Worm (Caenorhabditis elegans) whole organism, young adult: ENCODE measurements around the gene chil-5.

Source experiments
- F23B12.7 ChIP-seq: sonication (generic microtip); optimal IDR thresholded peaks from 2 replicates; lab custom pipeline; 2017; ENCODE audit warnings: missing genetic modification characterization, mild to moderate bottlenecking, missing compliant biosample characterization, antibody characterized with exemption, moderate library complexity; ENCODE audit not compliant: insufficient read depth
- F55B11.4 ChIP-seq: sonication (generic microtip); optimal IDR thresholded peaks from 2 replicates; lab custom pipeline; 2016; ENCODE audit warnings: missing compliant biosample characterization, missing genetic modification characterization, borderline replicate concordance; ENCODE audit not compliant: insufficient read depth
- K11D2.4 ChIP-seq: fragments of 200-800 bp; sonication (Bioruptor generic); IDR thresholded peaks from 2 replicates; pipeline ENCODE4 v1.3.6; 2022; ENCODE audit warnings: missing genetic modification reagents, missing genetic modification characterization, missing compliant biosample characterization
- ama-1 ChIP-seq, 3 experiments: fragments of 150-350 bp in 1 of 3; sonication (generic microtip) in 2 of 3; optimal IDR thresholded peaks; 2 replicates each; lab custom pipeline; 2014 to 2018; ENCODE audit warnings: missing biosample characterization in 2 of 3, missing genetic modification characterization in 2 of 3, missing genetic modification reagents in 2 of 3
- aptf-2 ChIP-seq: fragments of 200-800 bp; sonication (Bioruptor generic); conservative IDR thresholded peaks from 2 replicates; pipeline ENCODE4 v1.3.6; 2022; ENCODE audit warnings: missing genetic modification reagents, missing genetic modification characterization, missing compliant biosample characterization
- dox-1 ChIP-seq: fragments of 200-800 bp; sonication (Bioruptor generic); IDR thresholded peaks from 2 replicates; pipeline ENCODE4 v1.3.6; 2022; ENCODE audit warnings: missing genetic modification reagents, missing genetic modification characterization, missing compliant biosample characterization
- egl-18 ChIP-seq: fragments of 200-800 bp; sonication (Bioruptor generic); IDR thresholded peaks from 2 replicates; pipeline ENCODE4 v1.3.6; 2022; ENCODE audit warnings: missing genetic modification reagents, missing genetic modification characterization, missing compliant biosample characterization
- ets-4 ChIP-seq: fragments of 200-800 bp; sonication (Bioruptor generic); optimal IDR thresholded peaks from 2 replicates; lab custom pipeline; 2018; ENCODE audit warnings: mild to moderate bottlenecking, missing genetic modification characterization, missing compliant biosample characterization
- rec-8 ChIP-seq, 2 experiments: sonication (generic microtip); optimal IDR thresholded peaks; 2 replicates each; lab custom pipeline; 2016; ENCODE audit warnings: mild to moderate bottlenecking in 2 of 2, missing genetic modification characterization in 2 of 2, missing genetic modification reagents in 2 of 2, missing genotype in 2 of 2, missing biosample characterization in 1 of 2, missing compliant biosample characterization in 1 of 2, moderate library complexity in 1 of 2
- rpc-1 ChIP-seq, 2 experiments: fragments of 150-350 bp in 1 of 2; sonication (generic microtip) in 1 of 2; optimal IDR thresholded peaks; 2 replicates each; lab custom pipeline; 2014 to 2018; ENCODE audit warnings: missing biosample characterization in 1 of 2, missing genetic modification characterization in 1 of 2, missing genetic modification reagents in 1 of 2, missing genotype in 1 of 2
- snpc-3.4 ChIP-seq: sonication (generic microtip); optimal IDR thresholded peaks from 2 replicates; lab custom pipeline; 2017; ENCODE audit warnings: missing genetic modification characterization, mild to moderate bottlenecking, missing compliant biosample characterization, antibody characterized with exemption, moderate library complexity, missing genotype, missing genetic modification reagents
- unc-130 ChIP-seq: sonication (generic microtip); optimal IDR thresholded peaks from 2 replicates; lab custom pipeline; 2016; ENCODE audit warnings: missing genetic modification reagents, missing genetic modification characterization, missing compliant biosample characterization
- ztf-3 ChIP-seq: fragments of 200-800 bp; sonication (Bioruptor generic); optimal IDR thresholded peaks from 2 replicates; lab custom pipeline; 2018; ENCODE audit warnings: mild to moderate bottlenecking, missing genetic modification characterization, missing compliant biosample characterization

- no peak for TF ChIP-seq aptf-2 (GFP tag; lab: Robert Waterston, UW)
- TF ChIP-seq unc-130 (GFP tag; lab: Kevin White, UChicago): no peak
- no peak for TF ChIP-seq snpc-3.4 (tag; lab: Kevin White, UChicago)
- TF ChIP-seq rpc-1 (optimal IDR thresholded peaks at IDR 0.05; lab: Kevin White, UChicago): no peak
- TF ChIP-seq rpc-1 (tag; optimal IDR thresholded peaks at IDR 0.05; lab: Kevin White, UChicago): no peak
- TF ChIP-seq rec-8 (tag; optimal IDR thresholded peaks at IDR 0.05; lab: Kevin White, UChicago): no peak
- no peak for TF ChIP-seq dox-1 (GFP tag; lab: Robert Waterston, UW)
- no peak for TF ChIP-seq F55B11.4 (tag; lab: Kevin White, UChicago)
- TF ChIP-seq egl-18 (GFP tag; lab: Robert Waterston, UW): no peak
- no peak for TF ChIP-seq ama-1 (optimal IDR thresholded peaks at IDR 0.05; lab: Kevin White, UChicago)
- no peak for TF ChIP-seq ama-1 (GFP tag; optimal IDR thresholded peaks at IDR 0.05; lab: Kevin White, UChicago)
- no peak for TF ChIP-seq F23B12.7
- no peak for TF ChIP-seq K11D2.4 (GFP tag; lab: Robert Waterston, UW)
- no peak for TF ChIP-seq ztf-3 (GFP tag; lab: Kevin White, UChicago)
- TF ChIP-seq ets-4 (GFP tag; lab: Kevin White, UChicago): no peak
Observed at ce11 chrII:9868207-9868606, 8.7 kb upstream of the chil-5 start.
